Worm (Caenorhabditis elegans) whole organism, L3 larva: ENCODE measurements around the gene fbxb-95.

Source experiments
- ceh-9 ChIP-seq: sonication (generic microtip); optimal IDR thresholded peaks from 2 replicates; lab custom pipeline; 2018; ENCODE audit warnings: missing biosample characterization, missing genetic modification characterization
- elt-1 ChIP-seq: fragments of 150-350 bp; optimal IDR thresholded peaks from 2 replicates; lab custom pipeline; 2014; ENCODE audit warnings: missing biosample characterization, missing genetic modification characterization
- snpc-4 ChIP-seq: fragments of 150-350 bp; optimal IDR thresholded peaks from 2 replicates; lab custom pipeline; 2014; ENCODE audit warnings: missing biosample characterization, missing genetic modification characterization
- tbx-2 ChIP-seq: sonication (generic microtip); optimal IDR thresholded peaks from 2 replicates; lab custom pipeline; 2016; ENCODE audit warnings: mild to moderate bottlenecking, missing genetic modification characterization, missing compliant biosample characterization
- ztf-11 ChIP-seq: fragments of 150-350 bp; optimal IDR thresholded peaks from 2 replicates; lab custom pipeline; 2014; ENCODE audit warnings: missing biosample characterization, missing genetic modification characterization

ce11 chrII:1816053-1816452 lies 38.1 kb upstream of the fbxb-95 start:
- TF ChIP-seq elt-1 (tag; lab: Kevin White, UChicago) (no peak), tbx-2 (tag; lab: Kevin White, UChicago) (no peak), snpc-4 (tag; lab: Kevin White, UChicago) (no peak), ztf-11 (tag; lab: Kevin White, UChicago) (no peak), ceh-9 (tag; lab: Kevin White, UChicago) (no peak)
